Worm (Caenorhabditis elegans) whole organism, L1 larva: ENCODE measurements around the gene R03D7.15.

Source experiments
- C16A3.4 ChIP-seq: fragments of 150-350 bp; optimal IDR thresholded peaks from 2 replicates; lab custom pipeline; 2014; ENCODE audit warnings: missing biosample characterization, missing genetic modification characterization
- blmp-1 ChIP-seq: fragments of 150-350 bp; optimal IDR thresholded peaks from 2 replicates; lab custom pipeline; 2014; ENCODE audit warnings: missing biosample characterization, missing genetic modification characterization
- ceh-82 ChIP-seq, 3 experiments: fragments of 150-350 bp in 1 of 3; sonication (generic microtip) in 2 of 3; optimal IDR thresholded peaks; 2 replicates each; lab custom pipeline; 2014 to 2017; ENCODE audit warnings: missing biosample characterization in 3 of 3, missing genetic modification characterization in 3 of 3
- lin-35 ChIP-seq, 2 experiments: fragments of 150-350 bp; optimal IDR thresholded peaks; 2 replicates each; lab custom pipeline; 2014; ENCODE audit warnings: missing biosample characterization in 2 of 2, missing genetic modification characterization in 2 of 2, missing genetic modification reagents in 2 of 2
- mab-9 ChIP-seq: fragments of 200-800 bp; sonication (Bioruptor generic); IDR thresholded peaks from 2 replicates; pipeline ENCODE4 v1.3.6; 2022; ENCODE audit warnings: missing genetic modification reagents, missing genetic modification characterization, missing compliant biosample characterization
- nhr-11 ChIP-seq: fragments of 150-350 bp; optimal IDR thresholded peaks from 2 replicates; lab custom pipeline; 2014; ENCODE audit warnings: missing biosample characterization, missing genetic modification characterization
- unc-130 ChIP-seq: fragments of 150-350 bp; optimal IDR thresholded peaks from 2 replicates; lab custom pipeline; 2017; ENCODE audit warnings: missing biosample characterization, missing genetic modification characterization, inconsistent platforms

DNA sequence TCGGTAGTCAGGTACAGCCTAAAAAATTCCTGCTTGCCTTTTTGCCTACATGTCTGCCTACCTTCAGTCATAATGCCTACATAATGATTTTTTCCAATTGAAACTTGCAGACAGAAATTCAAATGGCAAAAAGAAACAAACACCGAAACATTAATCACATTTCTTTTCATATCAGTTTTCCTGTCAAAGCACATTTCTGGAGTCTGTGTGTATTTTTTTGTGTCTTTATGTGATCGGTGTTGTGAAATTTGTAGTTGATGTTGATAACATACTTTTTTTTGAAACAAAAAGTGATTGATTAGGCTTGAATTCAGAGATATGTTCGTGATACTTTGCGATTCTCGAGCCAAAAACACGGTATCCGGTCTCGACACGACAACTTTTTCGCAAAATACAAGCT lies 7.4 kb downstream of the R03D7.15 start:
- TF ChIP-seq nhr-11 (tag; lab: Kevin White, UChicago) (no peak), ceh-82 (tag; optimal IDR thresholded peaks at IDR 0.05; lab: Kevin White, UChicago) (no peak), C16A3.4 (no peak), blmp-1 (tag; lab: Kevin White, UChicago) (no peak), unc-130 (no peak), lin-35 (GFP tag; optimal IDR thresholded peaks at IDR 0.05; lab: Kevin White, UChicago) (peak in 1 of 2 experiments; percentile 2), mab-9 (GFP tag; lab: Robert Waterston, UW) (no peak)
